Worm (Caenorhabditis elegans): ENCODE results near the gene clh-5.
A peak's percentile ranks its signal among the peaks of the same experiment; 100 is the strongest.

The clh-5 gene

DNA sequence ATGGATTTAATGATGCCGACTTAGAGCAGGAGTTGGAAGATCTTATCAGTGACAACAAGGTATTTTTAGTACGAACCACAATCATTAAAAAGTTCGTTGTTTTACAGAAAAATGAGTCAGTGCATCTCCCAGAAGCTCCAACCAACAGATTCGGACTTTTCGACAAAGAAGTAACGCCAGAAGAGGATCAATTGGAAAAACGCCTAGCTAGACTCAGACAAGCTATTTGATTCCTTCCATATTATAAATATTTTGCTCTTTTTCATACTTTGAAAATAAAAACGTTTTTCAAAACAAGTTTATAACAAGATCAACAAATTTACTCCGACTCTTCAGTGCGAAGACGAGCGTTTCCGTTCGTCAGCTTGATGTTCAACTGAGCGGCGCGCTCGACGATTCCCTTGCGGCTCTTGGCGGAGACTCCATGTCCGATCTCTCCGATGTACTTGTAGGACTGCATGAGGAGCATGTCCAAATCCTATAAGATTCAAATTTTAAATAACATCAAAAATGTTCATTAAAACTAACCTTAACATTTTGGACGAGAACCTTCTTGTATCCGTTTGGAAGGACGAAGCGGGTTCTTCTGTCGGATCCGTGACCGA is 42.1 kb downstream of the clh-5 start (continued):
- TF ChIP-seq nhr-179 (tag; optimal IDR thresholded peaks at IDR 0.05): no peak
- no peak for TF ChIP-seq sdz-38 (tag; optimal IDR thresholded peaks at IDR 0.05)
- no peak for TF ChIP-seq let-607 (tag; optimal IDR thresholded peaks at IDR 0.05)
- TF ChIP-seq aptf-2 (GFP tag; conservative IDR thresholded peaks at IDR 0.05): no peak
- no peak for TF ChIP-seq Y67H2A.10 (GFP tag; conservative IDR thresholded peaks at IDR 0.05)
- peak; percentile 72 for TF ChIP-seq C17E4.6 (GFP tag; IDR thresholded peaks at IDR 0.05)
- no peak for TF ChIP-seq ztf-28 (GFP tag; IDR thresholded peaks at IDR 0.05)
- peak; percentile 13 for TF ChIP-seq B0035.1 (tag; optimal IDR thresholded peaks at IDR 0.05)
- no peak for TF ChIP-seq F22D6.2 (tag; optimal IDR thresholded peaks at IDR 0.05)
- TF ChIP-seq chd-7 (tag; optimal IDR thresholded peaks at IDR 0.05): no peak
- no peak for TF ChIP-seq sea-2 (GFP tag; IDR thresholded peaks at IDR 0.05)
- TF ChIP-seq T26A5.8 (tag; optimal IDR thresholded peaks at IDR 0.05): peak; percentile 46
- TF ChIP-seq lin-26 (GFP tag; IDR thresholded peaks at IDR 0.05): peak; percentile 87
- TF ChIP-seq ztf-22 (GFP tag; optimal IDR thresholded peaks at IDR 0.05): no peak
- TF ChIP-seq sptf-2 (GFP tag; optimal IDR thresholded peaks at IDR 0.05): no peak
- TF ChIP-seq cebp-2 (GFP tag; IDR thresholded peaks at IDR 0.05): peak; percentile 82; the same call in 1 of the 2 replicates
- no peak for TF ChIP-seq F55B11.4 (tag; optimal IDR thresholded peaks at IDR 0.05; ENCODE audit: borderline replicate concordance, insufficient read depth)
- peak; percentile 43 for TF ChIP-seq mcd-1 (GFP tag; IDR thresholded peaks at IDR 0.05)
- TF ChIP-seq xnd-1 (tag; optimal IDR thresholded peaks at IDR 0.05): peak; percentile 37
- TF ChIP-seq hmg-1.2 (GFP tag; IDR thresholded peaks at IDR 0.05): peak; percentile 41; the same call in 1 of the 2 replicates
- TF ChIP-seq F39B2.1 (GFP tag; IDR thresholded peaks at IDR 0.05): peak; percentile 79; the same call in 1 of the 2 replicates
- no peak for TF ChIP-seq F57C9.4 (tag; optimal IDR thresholded peaks at IDR 0.05)
- peak; percentile 80 for TF ChIP-seq snpc-3.4 (tag; optimal IDR thresholded peaks at IDR 0.05)
- TF ChIP-seq attf-6 (GFP tag; IDR thresholded peaks at IDR 0.05): peak; percentile 83
- TF ChIP-seq ztf-26 (tag; optimal IDR thresholded peaks at IDR 0.05): no peak
- no peak for TF ChIP-seq hmg-20 (GFP tag; IDR thresholded peaks at IDR 0.05)
- TF ChIP-seq egrh-3 (GFP tag; IDR thresholded peaks at IDR 0.05): no peak
- TF ChIP-seq let-526 (GFP tag; IDR thresholded peaks at IDR 0.05): no peak
- TF ChIP-seq F37B4.10 (GFP tag; IDR thresholded peaks at IDR 0.05): no peak
- peak; percentile 42 to 62 for TF ChIP-seq rec-8 (tag; optimal IDR thresholded peaks at IDR 0.05)
- TF ChIP-seq Y53G8AR.9 (GFP tag; conservative IDR thresholded peaks at IDR 0.05): peak; percentile 84
- TF ChIP-seq K12H6.12 (tag; optimal IDR thresholded peaks at IDR 0.05): no peak
- peak; percentile 34 for TF ChIP-seq attf-5 (GFP tag; optimal IDR thresholded peaks at IDR 0.05)
- peak; percentile 44; the same call in 1 of the 2 replicates for TF ChIP-seq Y95B8A.8 (GFP tag; IDR thresholded peaks at IDR 0.05)
- peak; percentile 81; the same call in 1 of the 2 replicates for TF ChIP-seq Y56A3A.18 (GFP tag; IDR thresholded peaks at IDR 0.05)
- no peak for TF ChIP-seq hlh-12 (tag; optimal IDR thresholded peaks at IDR 0.05)
- peak; percentile 49 for TF ChIP-seq F33H1.4 (GFP tag; IDR thresholded peaks at IDR 0.05)
- TF ChIP-seq D2030.7 (GFP tag; IDR thresholded peaks at IDR 0.05): peak; percentile 60; the same call in 1 of the 2 replicates
- no peak for TF ChIP-seq fkh-3 (tag; optimal IDR thresholded peaks at IDR 0.05)
- no peak for TF ChIP-seq ztf-3 (GFP tag; optimal IDR thresholded peaks at IDR 0.05)
- TF ChIP-seq lin-54 (GFP tag; optimal IDR thresholded peaks at IDR 0.05): peak; percentile 87
- no peak for TF ChIP-seq nhr-80 (tag; optimal IDR thresholded peaks at IDR 0.05)
- no peak for TF ChIP-seq ama-1 (optimal IDR thresholded peaks at IDR 0.05)
- peak in 1 of 2 experiments; percentile 93 for TF ChIP-seq ama-1 (GFP tag; optimal IDR thresholded peaks at IDR 0.05)
- TF ChIP-seq F10E7.11 (tag; optimal IDR thresholded peaks at IDR 0.05): no peak
- TF ChIP-seq nfyb-1 (GFP tag; IDR thresholded peaks at IDR 0.05): peak; percentile 71
- no peak for TF ChIP-seq T07F8.4 (tag; optimal IDR thresholded peaks at IDR 0.05)
- TF ChIP-seq egl-18 (GFP tag; IDR thresholded peaks at IDR 0.05): no peak
- no peak for TF ChIP-seq bed-1 (GFP tag; IDR thresholded peaks at IDR 0.05)
